Fruit fly (Drosophila melanogaster) Kc167 (cell line): Measurements from ENCODE around the gene CG1090.

Experiments
- Sin3A ChIP-seq: fragments of >200 bp; optimal IDR thresholded peaks from 2 replicates; lab custom pipeline; 2018; ENCODE audit warnings: missing external identifiers
- h ChIP-seq: fragments of >200 bp; optimal IDR thresholded peaks from 3 replicates; lab custom pipeline; 2018; ENCODE audit warnings: missing external identifiers
- insv ChIP-seq: fragments of >200 bp; optimal IDR thresholded peaks from 3 replicates; lab custom pipeline; 2018; ENCODE audit warnings: missing external identifiers
- psq ChIP-seq: fragments of >200 bp; optimal IDR thresholded peaks from 2 replicates; lab custom pipeline; 2017; ENCODE audit warnings: missing external identifiers
- ttk ChIP-seq: sonication (Bioruptor generic); optimal IDR thresholded peaks from 2 replicates; lab custom pipeline; 2017; ENCODE audit warnings: missing external identifiers

DNA sequence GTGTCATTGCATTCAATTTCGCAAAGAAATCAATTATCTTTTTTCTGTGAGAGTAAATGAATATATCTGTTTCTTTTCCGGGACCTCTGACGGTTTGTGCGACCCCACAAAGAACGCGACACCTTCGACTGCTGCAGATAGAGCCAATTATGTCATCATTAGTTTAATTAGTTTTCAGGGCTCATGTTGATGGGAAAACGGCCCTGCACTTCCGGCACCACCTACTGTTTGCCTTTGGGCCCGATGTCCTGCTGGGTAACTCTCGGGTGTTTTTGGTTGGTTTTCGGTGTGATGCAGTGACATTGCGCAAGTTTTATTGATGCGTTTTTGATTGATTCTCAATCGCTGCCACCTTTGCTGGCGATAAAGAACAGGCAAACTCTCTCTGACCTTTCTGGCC lies 19.5 kb upstream of the CG1090 start:
- TF ChIP-seq Sin3A (lab: Kevin White, UChicago) = no peak
- no peak for TF ChIP-seq psq (lab: Kevin White, UChicago)
- TF ChIP-seq ttk (lab: Kevin White, UChicago) = no peak
- no peak for TF ChIP-seq insv
- no peak for TF ChIP-seq h (lab: Kevin White, UChicago)
